Worm (Caenorhabditis elegans): ENCODE results near the gene C54F6.15.
A peak's percentile ranks its signal among the peaks of the same experiment; 100 is the strongest.

Gene C54F6.15

DNA sequence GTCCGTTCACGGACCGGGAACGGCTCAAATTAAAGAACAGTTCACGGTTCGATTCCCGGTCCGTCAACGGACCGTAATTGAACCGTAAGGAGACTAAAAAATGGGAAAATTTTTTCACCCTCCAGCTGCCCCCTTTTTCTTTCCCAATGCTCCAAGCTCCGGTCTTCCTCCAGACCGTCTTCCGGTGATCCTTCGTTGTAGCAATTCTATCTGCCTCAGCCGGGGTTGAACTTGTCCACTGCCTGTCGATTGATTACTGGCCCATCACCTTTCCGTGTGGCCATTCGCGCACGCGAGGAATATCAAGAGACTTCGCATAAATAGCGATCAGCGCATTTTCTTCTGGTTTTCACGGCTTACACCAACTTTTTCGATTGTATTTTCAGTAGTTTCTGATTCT lies 26.3 kb upstream of the C54F6.15 start (continued):
- TF ChIP-seq F39B2.1 (GFP tag; IDR thresholded peaks at IDR 0.05) (0 out of 2 replicates have a peak, but pooled peaks have one; percentile 38), egl-18 (GFP tag; IDR thresholded peaks at IDR 0.05) (0 out of 2 replicates have a peak, but pooled peaks have one; percentile 57), mxl-1 (tag; optimal IDR thresholded peaks at IDR 0.05) (peak; percentile 47), lag-1 (GFP tag; IDR thresholded peaks at IDR 0.05) (0 out of 2 replicates have a peak, but pooled peaks have one; percentile 59), aptf-3 (GFP tag; IDR thresholded peaks at IDR 0.05) (peak; percentile 93), F57A8.1 (GFP tag; optimal IDR thresholded peaks at IDR 0.05) (peak; percentile 36), athp-1 (tag; optimal IDR thresholded peaks at IDR 0.05) (peak; percentile 47), bed-1 (GFP tag; IDR thresholded peaks at IDR 0.05) (peak; percentile 84; the same call in 1 of the 2 replicates), ceh-100 (GFP tag; IDR thresholded peaks at IDR 0.05) (peak; percentile 27; the same call in 1 of the 2 replicates), F37B4.10 (GFP tag; IDR thresholded peaks at IDR 0.05) (0 out of 2 replicates have a peak, but pooled peaks have one; percentile 11), cebp-2 (GFP tag; IDR thresholded peaks at IDR 0.05) (0 out of 2 replicates have a peak, but pooled peaks have one; percentile 71), ztf-18 (tag; optimal IDR thresholded peaks at IDR 0.05) (peak; percentile 30), tbp1 (GFP tag; optimal IDR thresholded peaks at IDR 0.05) (peak; percentile 85), him-1 (tag; optimal IDR thresholded peaks at IDR 0.05) (peak; percentile 45), rpc-1 (optimal IDR thresholded peaks at IDR 0.05) (peak; percentile 53), rpc-1 (tag; optimal IDR thresholded peaks at IDR 0.05) (peak; percentile 73), F52B5.7 (tag; optimal IDR thresholded peaks at IDR 0.05) (peak; percentile 50), madf-8 (GFP tag; conservative IDR thresholded peaks at IDR 0.05) (peak; percentile 43), nfya-2 (GFP tag; IDR thresholded peaks at IDR 0.05) (0 out of 2 replicates have a peak, but pooled peaks have one; percentile 23), hsf-1 (GFP tag; IDR thresholded peaks at IDR 0.05) (peak; percentile 87), ekl-4 (GFP tag; IDR thresholded peaks at IDR 0.05) (peak; percentile 83; the same call in 1 of the 2 replicates), B0019.2 (GFP tag; conservative IDR thresholded peaks at IDR 0.05) (peak; percentile 53; the same call in 1 of the 2 replicates), ztf-22 (GFP tag; optimal IDR thresholded peaks at IDR 0.05) (peak; percentile 10), Y56A3A.18 (GFP tag; IDR thresholded peaks at IDR 0.05) (peak; percentile 91), madf-3 (GFP tag; IDR thresholded peaks at IDR 0.05) (peak; percentile 63; the same call in 1 of the 2 replicates), hmg-20 (GFP tag; IDR thresholded peaks at IDR 0.05) (peak; percentile 36; the same call in 1 of the 2 replicates), Y95B8A.8 (GFP tag; IDR thresholded peaks at IDR 0.05) (peak; percentile 73)

DNA sequence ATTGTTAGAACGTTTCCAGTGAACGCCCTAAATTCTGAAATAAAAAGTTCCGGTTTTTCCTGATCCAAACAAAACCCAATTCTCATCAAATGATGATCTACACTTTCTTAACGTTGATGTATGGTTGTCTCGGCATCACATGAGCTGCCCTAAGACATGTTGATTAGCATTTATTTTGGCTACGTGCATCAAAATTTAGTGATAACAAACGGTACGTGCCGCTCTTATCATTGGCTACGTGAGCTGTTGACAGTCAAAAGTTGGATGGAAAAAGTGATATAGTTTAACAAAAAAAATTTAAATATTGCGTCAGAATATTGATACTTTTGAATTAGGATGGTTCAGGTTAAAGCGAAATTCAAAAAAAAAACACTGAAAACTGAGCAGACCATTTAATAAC lies 25.8 kb upstream of the C54F6.15 start:
- TF ChIP-seq nhr-80 (tag; optimal IDR thresholded peaks at IDR 0.05) (peak; percentile 21), repo-1 (tag; optimal IDR thresholded peaks at IDR 0.05) (no peak), zim-3 (tag; optimal IDR thresholded peaks at IDR 0.05) (no peak), athp-1 (tag; optimal IDR thresholded peaks at IDR 0.05) (no peak), cebp-1 (GFP tag; IDR thresholded peaks at IDR 0.05) (no peak), cebp-1 (tag; optimal IDR thresholded peaks at IDR 0.05) (no peak)

DNA sequence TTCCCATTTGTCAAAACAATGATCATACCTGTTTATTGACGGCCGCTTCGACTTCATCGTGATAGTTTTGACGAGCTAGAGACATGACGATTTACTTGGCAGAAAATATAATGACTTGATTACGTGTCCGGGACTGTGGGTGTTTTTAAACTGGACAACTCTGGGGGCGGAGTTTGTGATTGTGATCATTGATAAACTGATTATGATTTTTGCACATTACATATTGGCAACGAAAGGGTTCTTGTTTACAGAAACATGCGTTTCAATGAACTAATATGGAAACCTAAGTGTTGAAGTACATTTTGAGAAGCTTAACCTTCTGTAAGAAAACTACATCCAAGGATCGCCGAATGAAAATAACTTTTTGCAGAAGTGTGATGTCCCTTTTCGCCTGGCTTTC lies 25.3 kb upstream of the C54F6.15 start, which contains the start of gene ftn-1:
TSS of gene ftn-1 (minus strand) at position 101 of the 400 bp plus-strand sequence.
- TF ChIP-seq F37B4.10 (GFP tag; IDR thresholded peaks at IDR 0.05) (no peak), zim-3 (tag; optimal IDR thresholded peaks at IDR 0.05) (no peak), fkh-3 (tag; optimal IDR thresholded peaks at IDR 0.05) (no peak), ets-4 (GFP tag; optimal IDR thresholded peaks at IDR 0.05) (no peak)

DNA sequence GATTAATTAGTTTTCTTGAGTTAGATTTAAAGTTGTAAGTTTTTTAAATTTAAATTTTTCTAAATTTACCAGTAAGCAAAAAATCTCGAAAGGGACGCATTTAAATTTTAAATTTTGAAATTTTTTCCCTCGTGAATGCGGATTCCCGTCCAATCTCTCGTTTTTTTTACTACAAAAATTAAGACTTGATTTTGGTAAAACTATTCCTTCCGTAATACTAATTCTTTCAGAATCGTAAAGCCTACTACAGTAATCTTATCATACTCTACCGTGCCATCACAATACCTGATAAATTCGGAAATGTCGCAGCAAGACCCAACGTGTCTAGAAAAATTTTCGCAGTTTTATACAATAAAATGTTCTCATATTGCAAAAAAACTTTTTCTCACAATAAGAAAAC lies 23.0 kb upstream of the C54F6.15 start, which contains the start of the genes C54F6.19 and nhx-3:
TSS of gene C54F6.19 (plus strand) at position 301 of the 400 bp plus-strand sequence.
TSS of gene nhx-3 (minus strand) at position 337 of the 400 bp plus-strand sequence.
- TF ChIP-seq F55B11.4 (tag; optimal IDR thresholded peaks at IDR 0.05; ENCODE audit: borderline replicate concordance, insufficient read depth), result no peak
